Worm (Caenorhabditis elegans) whole organism, L3 larva: ENCODE measurements around the gene dsb-2.

Experiments used
- ama-1 ChIP-seq: fragments of 150-350 bp; optimal IDR thresholded peaks from 2 replicates; lab custom pipeline; 2018
- ceh-28 ChIP-seq: fragments of 150-350 bp; optimal IDR thresholded peaks from 2 replicates; lab custom pipeline; 2014; ENCODE audit warnings: missing biosample characterization, missing genetic modification reagents, missing genetic modification characterization
- ceh-82 ChIP-seq: fragments of 150-350 bp; optimal IDR thresholded peaks from 2 replicates; lab custom pipeline; 2014; ENCODE audit warnings: missing biosample characterization, missing genetic modification characterization
- egl-27 ChIP-seq: sonication (generic microtip); optimal IDR thresholded peaks from 4 replicates; lab custom pipeline; 2017; ENCODE audit warnings: missing biosample characterization, missing genetic modification reagents, missing genetic modification characterization
- egl-5 ChIP-seq: fragments of 150-350 bp; optimal IDR thresholded peaks from 2 replicates; lab custom pipeline; 2017; ENCODE audit warnings: missing biosample characterization, missing genetic modification reagents, missing genetic modification characterization, inconsistent platforms
- elt-2 ChIP-seq: sonication (generic microtip); optimal IDR thresholded peaks from 2 replicates; lab custom pipeline; 2016; ENCODE audit warnings: missing genetic modification reagents, mild to moderate bottlenecking, missing genetic modification characterization, missing compliant biosample characterization
- elt-3 ChIP-seq, 3 experiments: fragments of 150-350 bp in 1 of 3; sonication (generic microtip) in 2 of 3; optimal IDR thresholded peaks; 2 replicates in 2 of 3; 4 replicates in 1 of 3; lab custom pipeline; 2014 to 2017; ENCODE audit warnings: missing biosample characterization in 3 of 3, missing genetic modification characterization in 3 of 3
- eor-1 ChIP-seq, 2 experiments: fragments of 150-350 bp; optimal IDR thresholded peaks; 2 replicates each; lab custom pipeline; 2014 to 2018; ENCODE audit warnings: missing biosample characterization in 2 of 2, missing genetic modification characterization in 2 of 2
- fos-1 ChIP-seq: fragments of 150-350 bp; optimal IDR thresholded peaks from 2 replicates; lab custom pipeline; 2014; ENCODE audit warnings: missing biosample characterization, missing genetic modification characterization
- hmg-11 ChIP-seq: sonication (generic microtip); optimal IDR thresholded peaks from 2 replicates; lab custom pipeline; 2016; ENCODE audit warnings: missing genetic modification characterization, missing compliant biosample characterization
- jun-1 ChIP-seq: fragments of 150-350 bp; optimal IDR thresholded peaks from 2 replicates; lab custom pipeline; 2014; ENCODE audit warnings: missing biosample characterization, missing genetic modification reagents, missing genetic modification characterization
- lin-15B ChIP-seq: fragments of 150-350 bp; optimal IDR thresholded peaks from 2 replicates; lab custom pipeline; 2014; ENCODE audit warnings: missing biosample characterization, missing genetic modification characterization
- lin-39 ChIP-seq: fragments of 150-350 bp; optimal IDR thresholded peaks from 2 replicates; lab custom pipeline; 2018; ENCODE audit warnings: missing biosample characterization, missing genetic modification reagents, missing genetic modification characterization
- lsy-12 ChIP-seq: sonication (generic microtip); optimal IDR thresholded peaks from 2 replicates; lab custom pipeline; 2016; ENCODE audit warnings: mild to moderate bottlenecking, missing genetic modification characterization, missing compliant biosample characterization
- mdl-1 ChIP-seq: fragments of 150-350 bp; optimal IDR thresholded peaks from 2 replicates; lab custom pipeline; 2014; ENCODE audit warnings: missing biosample characterization, missing genetic modification characterization
- mml-1 ChIP-seq: fragments of 150-350 bp; sonication (generic microtip); optimal IDR thresholded peaks from 3 replicates; lab custom pipeline; 2014; ENCODE audit warnings: missing biosample characterization, missing genetic modification characterization
- nfya-1 ChIP-seq: sonication (generic microtip); optimal IDR thresholded peaks from 2 replicates; lab custom pipeline; 2017; ENCODE audit warnings: missing genetic modification characterization, mild to moderate bottlenecking, missing compliant biosample characterization, antibody characterized with exemption, moderate library complexity; ENCODE audit not compliant: insufficient read depth
- nhr-12 ChIP-seq: fragments of 150-350 bp; optimal IDR thresholded peaks from 2 replicates; lab custom pipeline; 2014; ENCODE audit warnings: missing biosample characterization, missing genetic modification characterization
- nhr-23 ChIP-seq: fragments of 150-350 bp; optimal IDR thresholded peaks from 2 replicates; lab custom pipeline; 2014; ENCODE audit warnings: missing biosample characterization, missing genetic modification reagents, missing genetic modification characterization
- nhr-25 ChIP-seq: sonication (generic microtip); optimal IDR thresholded peaks from 2 replicates; lab custom pipeline; 2017; ENCODE audit warnings: missing biosample characterization, missing genetic modification characterization
- nhr-43 ChIP-seq: sonication (generic microtip); optimal IDR thresholded peaks from 2 replicates; lab custom pipeline; 2016; ENCODE audit warnings: mild to moderate bottlenecking, missing genetic modification characterization, missing compliant biosample characterization; ENCODE audit not compliant: poor library complexity, severe bottlenecking
- nhr-76 ChIP-seq: fragments of 150-350 bp; sonication (generic microtip); optimal IDR thresholded peaks from 5 replicates; lab custom pipeline; 2014; ENCODE audit warnings: missing biosample characterization, missing genetic modification characterization
- nhr-77 ChIP-seq: fragments of 150-350 bp; optimal IDR thresholded peaks from 2 replicates; lab custom pipeline; 2014; ENCODE audit warnings: missing biosample characterization, missing genetic modification characterization
- pha-4 ChIP-seq: fragments of 150-350 bp; optimal IDR thresholded peaks from 2 replicates; lab custom pipeline; 2014; ENCODE audit warnings: missing biosample characterization, missing genetic modification reagents, missing genetic modification characterization
- pqm-1 ChIP-seq: fragments of 150-350 bp; optimal IDR thresholded peaks from 2 replicates; lab custom pipeline; 2017; ENCODE audit warnings: missing biosample characterization, missing genetic modification characterization, inconsistent platforms
- sea-2 ChIP-seq: fragments of 150-350 bp; sonication (generic microtip); optimal IDR thresholded peaks from 4 replicates; lab custom pipeline; 2014; ENCODE audit warnings: missing biosample characterization, missing genetic modification reagents, missing genetic modification characterization
- snpc-4 ChIP-seq: fragments of 150-350 bp; optimal IDR thresholded peaks from 2 replicates; lab custom pipeline; 2014; ENCODE audit warnings: missing biosample characterization, missing genetic modification characterization
- tbx-2 ChIP-seq: sonication (generic microtip); optimal IDR thresholded peaks from 2 replicates; lab custom pipeline; 2016; ENCODE audit warnings: mild to moderate bottlenecking, missing genetic modification characterization, missing compliant biosample characterization
- unc-39 ChIP-seq: sonication (generic microtip); optimal IDR thresholded peaks from 4 replicates; lab custom pipeline; 2017; ENCODE audit warnings: missing biosample characterization, missing genetic modification characterization
- unc-62 ChIP-seq: fragments of 150-350 bp; sonication (generic microtip); optimal IDR thresholded peaks from 4 replicates; lab custom pipeline; 2014; ENCODE audit warnings: missing biosample characterization, missing genetic modification reagents, missing genetic modification characterization
- ztf-4 ChIP-seq: fragments of 150-350 bp; optimal IDR thresholded peaks from 2 replicates; lab custom pipeline; 2014; ENCODE audit warnings: missing biosample characterization, missing genetic modification characterization

Gene dsb-2

DNA sequence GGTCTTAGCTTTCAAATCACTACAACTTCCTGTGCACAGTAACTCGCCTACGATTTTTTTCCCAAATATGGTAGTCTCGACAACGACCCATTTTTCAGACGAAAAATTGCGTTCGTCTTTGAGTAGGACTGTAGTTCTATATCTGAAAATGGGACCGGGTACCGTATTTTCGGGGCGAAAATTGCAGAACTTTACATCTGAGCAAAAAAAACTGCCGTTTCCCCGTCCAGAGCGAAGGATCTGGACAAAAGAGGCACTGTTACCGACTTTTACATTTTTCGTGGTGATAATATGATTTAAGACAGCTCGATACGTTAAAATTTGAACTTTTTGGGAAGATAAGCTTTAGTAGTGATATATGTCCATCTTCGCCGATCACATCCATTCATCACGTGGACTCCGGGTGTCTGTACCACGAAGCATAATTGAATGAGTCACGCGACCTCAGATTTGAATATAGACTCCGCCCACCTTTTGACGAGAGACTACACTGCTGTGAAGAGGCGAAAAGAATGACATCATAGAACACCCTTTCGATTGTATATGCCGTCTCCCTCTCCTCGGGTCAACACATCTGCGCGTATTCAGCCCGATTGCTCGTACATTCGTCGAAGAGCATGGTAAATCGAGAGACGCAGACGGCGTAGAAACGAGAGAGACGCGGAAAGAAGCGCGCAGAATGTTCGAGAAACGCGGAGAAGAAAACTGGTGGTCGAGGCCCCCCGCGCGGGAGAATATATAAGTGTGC, 6.0 kb upstream of the dsb-2 start:
- TF ChIP-seq lsy-12 (tag; lab: Kevin White, UChicago), result peak; percentile 90
- TF ChIP-seq nhr-25 (tag; lab: Kevin White, UChicago), result peak; percentile 96
- TF ChIP-seq ama-1 (lab: Kevin White, UChicago), result peak; percentile 58
- peak; percentile 70 for TF ChIP-seq nhr-77 (tag; lab: Kevin White, UChicago)
- peak; percentile 40 for TF ChIP-seq snpc-4 (tag; lab: Kevin White, UChicago)
- TF ChIP-seq ceh-28 (tag; lab: Kevin White, UChicago), result peak; percentile 54
- peak; percentile 43 for TF ChIP-seq lin-15B (tag; lab: Kevin White, UChicago)
- no peak for TF ChIP-seq elt-3 (tag; optimal IDR thresholded peaks at IDR 0.05; lab: Kevin White, UChicago)
- peak; percentile 90 for TF ChIP-seq nhr-43 (tag; lab: Kevin White, UChicago)
- peak; percentile 33 for TF ChIP-seq elt-2
- peak; percentile 75 for TF ChIP-seq tbx-2 (tag; lab: Kevin White, UChicago)
- peak; percentile 88 for TF ChIP-seq ztf-4 (tag; lab: Kevin White, UChicago)
- peak; percentile 80 for TF ChIP-seq jun-1 (tag; lab: Kevin White, UChicago)
- TF ChIP-seq nfya-1 (tag; lab: Kevin White, UChicago), result peak; percentile 78
- TF ChIP-seq mdl-1, result no peak
- no peak for TF ChIP-seq nhr-12 (tag; lab: Kevin White, UChicago)
- peak; percentile 95 for TF ChIP-seq sea-2
- TF ChIP-seq unc-62 (GFP tag; lab: Kevin White, UChicago), result no peak
- peak; percentile 40 for TF ChIP-seq hmg-11 (tag; lab: Kevin White, UChicago)
- no peak for TF ChIP-seq unc-39 (tag; lab: Kevin White, UChicago)
- peak; percentile 61 for TF ChIP-seq fos-1 (tag; lab: Kevin White, UChicago)
- TF ChIP-seq egl-27, result no peak
- peak in 1 of 2 experiments; percentile 29 for TF ChIP-seq eor-1 (tag; optimal IDR thresholded peaks at IDR 0.05; lab: Kevin White, UChicago)
- peak; percentile 63 for TF ChIP-seq lin-39
- peak; percentile 80 for TF ChIP-seq pha-4
- TF ChIP-seq pqm-1 (tag; lab: Kevin White, UChicago), result peak; percentile 44
- peak; percentile 23 for TF ChIP-seq mml-1
- peak; percentile 96 for TF ChIP-seq nhr-23 (tag; lab: Kevin White, UChicago)
- TF ChIP-seq, all 47 proteins: peak for 22

DNA sequence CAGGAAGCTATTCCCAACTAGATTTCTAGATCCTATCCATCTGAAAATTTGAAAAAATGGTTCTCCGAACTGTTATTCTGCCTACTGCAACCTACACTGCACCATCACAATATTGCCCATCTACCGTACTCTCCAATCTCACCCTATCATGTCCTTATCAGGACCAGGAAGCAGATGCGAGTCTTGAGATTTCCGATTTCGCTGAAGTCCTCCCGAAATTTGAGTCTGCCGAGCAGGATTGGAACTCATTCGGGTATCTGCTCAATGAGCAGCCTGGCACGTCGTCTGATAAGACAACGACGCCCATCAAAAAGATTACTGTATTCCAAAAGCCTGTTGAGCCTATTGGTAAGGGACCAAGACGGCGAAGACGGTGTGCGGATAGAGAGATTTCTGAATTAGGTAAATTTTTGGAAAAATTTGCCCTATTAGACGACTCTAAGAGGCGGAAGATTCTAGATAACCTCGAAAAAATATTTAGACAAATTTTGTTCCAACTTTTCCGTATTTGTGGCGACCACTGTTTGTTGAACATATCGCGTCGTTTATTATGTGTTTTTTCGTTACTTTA, 5.3 kb upstream of the dsb-2 start:
- no peak for TF ChIP-seq egl-5 (tag; lab: Kevin White, UChicago)
- TF ChIP-seq nhr-43 (tag; lab: Kevin White, UChicago), result peak; percentile 50
- TF ChIP-seq ama-1 (lab: Kevin White, UChicago), result peak; percentile 99
- TF ChIP-seq, all 47 proteins: peak for 2

DNA sequence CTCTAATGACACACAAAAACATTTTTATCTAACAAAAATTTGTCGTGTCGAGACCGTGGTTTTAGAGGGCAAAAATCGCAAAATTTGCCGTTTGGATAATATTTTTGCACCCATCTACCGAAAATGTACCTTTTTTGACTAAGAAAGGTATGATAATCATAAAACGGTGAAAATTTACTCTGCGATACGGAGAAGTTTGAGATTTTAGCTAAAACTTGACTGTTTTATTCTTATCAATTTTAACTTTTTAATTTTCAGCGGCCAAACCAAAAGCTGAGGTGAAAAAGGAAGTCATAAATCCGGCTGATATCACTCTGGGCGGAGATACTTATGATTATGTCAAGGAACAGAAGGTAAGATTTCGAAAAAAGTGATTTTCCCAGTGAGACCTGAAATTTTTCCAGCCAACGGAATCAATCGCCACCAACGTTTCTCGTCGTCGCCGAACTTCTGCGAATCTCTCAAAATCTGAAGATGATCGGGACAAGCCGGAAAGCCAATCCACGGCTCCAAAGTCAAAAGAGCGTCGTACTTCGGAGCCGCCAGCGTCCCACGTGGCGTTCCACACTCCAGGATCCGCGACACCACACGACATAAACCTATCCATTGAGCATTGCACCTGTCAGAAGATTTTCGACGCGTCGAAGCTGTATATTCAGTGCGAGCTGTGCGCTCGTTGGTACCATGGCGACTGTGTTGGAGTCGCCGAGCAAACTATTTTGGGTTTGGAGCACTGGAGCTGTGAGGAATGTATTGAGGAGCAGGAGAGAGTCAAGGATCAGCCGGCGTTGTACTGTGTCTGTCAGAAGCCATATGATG, 4.6 kb upstream of the dsb-2 start:
- TF ChIP-seq egl-5 (tag; lab: Kevin White, UChicago), result peak; percentile 0
- peak; percentile 42 for TF ChIP-seq nfya-1 (tag; lab: Kevin White, UChicago)
- TF ChIP-seq nhr-25 (tag; lab: Kevin White, UChicago), result peak; percentile 47
- TF ChIP-seq nhr-77 (tag; lab: Kevin White, UChicago), result no peak
- peak; percentile 1 for TF ChIP-seq tbx-2 (tag; lab: Kevin White, UChicago)
- no peak for TF ChIP-seq ceh-82 (tag; lab: Kevin White, UChicago)
- TF ChIP-seq snpc-4 (tag; lab: Kevin White, UChicago), result no peak
- TF ChIP-seq elt-3 (tag; optimal IDR thresholded peaks at IDR 0.05; lab: Kevin White, UChicago), result peak in 1 of 3 experiments; percentile 15
- TF ChIP-seq nhr-76 (tag; lab: Kevin White, UChicago), result no peak
- peak; percentile 91 for TF ChIP-seq ama-1 (lab: Kevin White, UChicago)
- peak; percentile 17 for TF ChIP-seq nhr-43 (tag; lab: Kevin White, UChicago)
